Worm (Caenorhabditis elegans): ENCODE results near the gene ZK938.10.

- TF ChIP-seq ets-7 (tag; optimal IDR thresholded peaks at IDR 0.05): no peak
- no peak for TF ChIP-seq ceh-13 (GFP tag; optimal IDR thresholded peaks at IDR 0.05)
- no peak for TF ChIP-seq tbx-11 (GFP tag; IDR thresholded peaks at IDR 0.05)
- TF ChIP-seq ceh-36 (tag; optimal IDR thresholded peaks at IDR 0.05): no peak
- no peak for TF ChIP-seq flt-1 (GFP tag; IDR thresholded peaks at IDR 0.05)
- TF ChIP-seq hnd-1 (tag; optimal IDR thresholded peaks at IDR 0.05): no peak
- TF ChIP-seq scrt-1 (GFP tag; IDR thresholded peaks at IDR 0.05): no peak
- no peak for TF ChIP-seq ama-1 (optimal IDR thresholded peaks at IDR 0.05)
- TF ChIP-seq aly-1 (tag; optimal IDR thresholded peaks at IDR 0.05): no peak
- TF ChIP-seq tra-4 (tag; optimal IDR thresholded peaks at IDR 0.05): no peak
Measured at ce11 chrII:9880826-9881225, 30.0 kb upstream of the ZK938.10 start, which contains the start of gene C08H9.15.
